Fruit fly (Drosophila melanogaster): ENCODE measurements around the gene CG15599.

CG15599 gene

DNA sequence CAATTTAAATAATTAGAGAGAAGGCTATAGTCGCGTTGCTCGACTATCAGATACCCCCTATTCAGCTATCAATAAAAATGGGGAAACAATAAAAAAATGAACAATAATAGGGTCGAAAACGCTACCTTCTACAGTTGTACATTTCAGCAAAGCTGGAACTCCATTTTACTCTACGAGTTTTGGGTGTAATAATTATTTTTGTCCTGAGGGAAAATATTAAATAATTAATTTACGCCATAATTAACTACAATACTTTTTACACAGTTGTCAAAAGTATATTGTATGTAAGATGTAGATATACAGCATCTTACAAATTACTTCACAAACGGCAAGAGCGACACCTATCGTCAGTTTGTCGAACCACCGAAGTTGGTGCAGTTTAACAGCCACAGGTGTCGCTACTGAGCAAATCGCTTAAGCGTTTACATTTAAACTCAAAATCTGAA lies 35.3 kb downstream of the CG15599 start (continued):
- TF ChIP-seq dysf (GFP tag; IDR thresholded peaks at IDR 0.05), result peak; percentile 24; the same call in 1 of the 3 replicates

DNA sequence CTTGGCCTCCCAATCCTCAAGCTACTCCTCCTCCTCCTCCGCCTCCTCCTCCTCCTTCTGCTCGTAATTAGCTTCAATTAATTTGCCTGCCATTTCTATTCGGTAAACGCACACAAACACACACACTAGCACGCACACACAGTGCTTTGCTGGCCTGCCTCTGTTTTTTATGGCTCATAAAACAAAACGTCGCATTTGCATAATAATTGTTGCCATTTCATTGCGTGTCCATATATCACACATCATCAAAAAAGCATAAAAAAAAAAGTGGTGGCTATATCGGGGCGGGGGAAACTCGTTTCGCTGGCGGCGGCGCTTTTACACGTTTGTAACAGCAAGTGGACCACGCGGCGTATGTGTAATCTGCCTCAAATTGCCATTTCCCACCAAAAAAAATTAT lies 37.1 kb downstream of the CG15599 start:
- peak; percentile 12 for TF ChIP-seq CG15269 (tag; optimal IDR thresholded peaks at IDR 0.05)
- no peak for TF ChIP-seq fru (optimal IDR thresholded peaks at IDR 0.05)
- no peak for TF ChIP-seq CG1647 (GFP tag; optimal IDR thresholded peaks at IDR 0.05)
- no peak for TF ChIP-seq CG10147 (GFP tag; optimal IDR thresholded peaks at IDR 0.05)
- peak; percentile 13 for TF ChIP-seq Abd-B (GFP tag; optimal IDR thresholded peaks at IDR 0.05)
- no peak for TF ChIP-seq sisA (GFP tag; IDR thresholded peaks at IDR 0.05)
- TF ChIP-seq abd-A (tag; optimal IDR thresholded peaks at IDR 0.05), result peak; percentile 18

dm6 chrX:15649507-15649906 lies 39.1 kb downstream of the CG15599 start:
- TF ChIP-seq D (optimal IDR thresholded peaks at IDR 0.05) (no peak), D (GFP tag; optimal IDR thresholded peaks at IDR 0.05) (no peak), CG14667 (GFP tag; IDR thresholded peaks at IDR 0.05) (no peak), CG14965 (GFP tag; optimal IDR thresholded peaks at IDR 0.05; ENCODE audit: borderline replicate concordance) (no peak), CG10959 (GFP tag; IDR thresholded peaks at IDR 0.05) (no peak), dimm (GFP tag; IDR thresholded peaks at IDR 0.05) (no peak), CG16815 (GFP tag; optimal IDR thresholded peaks at IDR 0.05) (no peak), slp2 (GFP tag; optimal IDR thresholded peaks at IDR 0.05) (no peak), nau (GFP tag; optimal IDR thresholded peaks at IDR 0.05) (no peak)

- peak; percentile 74 for TF ChIP-seq CG14860 (GFP tag; IDR thresholded peaks at IDR 0.05; ENCODE audit: partially characterized antibody)
- peak; percentile 79 for TF ChIP-seq HLH4C (GFP tag; IDR thresholded peaks at IDR 0.05; ENCODE audit: partially characterized antibody)
- peak; percentile 54; the same call in 1 of the 3 replicates for TF ChIP-seq CG7963 (GFP tag; IDR thresholded peaks at IDR 0.05; ENCODE audit: partially characterized antibody)
- 0 out of 4 replicates have a peak, but pooled peaks have one; percentile 33 for TF ChIP-seq Dll (GFP tag; IDR thresholded peaks at IDR 0.05; ENCODE audit: partially characterized antibody)
- peak; percentile 52; the same call in 2 of the 3 replicates for TF ChIP-seq vnd (GFP tag; IDR thresholded peaks at IDR 0.05; ENCODE audit: partially characterized antibody)
- TF ChIP-seq sc (optimal IDR thresholded peaks at IDR 0.05), result no peak
- TF ChIP-seq sc (GFP tag; optimal IDR thresholded peaks at IDR 0.05), result no peak
- peak; percentile 53; the same call in 1 of the 2 replicates for TF ChIP-seq tna (GFP tag; IDR thresholded peaks at IDR 0.05; ENCODE audit: partially characterized antibody)
- TF ChIP-seq CG16813 (GFP tag; IDR thresholded peaks at IDR 0.05; ENCODE audit: partially characterized antibody), result peak; percentile 65
- peak; percentile 39; the same call in 1 of the 2 replicates for TF ChIP-seq Scr (GFP tag; IDR thresholded peaks at IDR 0.05; ENCODE audit: partially characterized antibody)
- TF ChIP-seq fd102C (GFP tag; optimal IDR thresholded peaks at IDR 0.05), result no peak
- no peak for TF ChIP-seq Six4 (GFP tag; optimal IDR thresholded peaks at IDR 0.05)
- peak; percentile 71; the same call in 2 of the 3 replicates for TF ChIP-seq CG6791 (GFP tag; IDR thresholded peaks at IDR 0.05; ENCODE audit: partially characterized antibody)
- TF ChIP-seq nerfin-2 (GFP tag; IDR thresholded peaks at IDR 0.05; ENCODE audit: partially characterized antibody), result peak; percentile 65
- TF ChIP-seq CG7271 (tag; optimal IDR thresholded peaks at IDR 0.05), result no peak
- TF ChIP-seq mld (GFP tag; IDR thresholded peaks at IDR 0.05; ENCODE audit: partially characterized antibody), result 0 out of 3 replicates have a peak, but pooled peaks have one; percentile 11
- TF ChIP-seq hb (GFP tag; IDR thresholded peaks at IDR 0.05; ENCODE audit: partially characterized antibody), result peak; percentile 66; the same call in 2 of the 3 replicates
Measured at dm6 chrX:15648180-15648579, 40.5 kb downstream of the CG15599 start.

Measured in whole organism, embryonic.